Worm (Caenorhabditis elegans) whole organism, L1 larva: ENCODE results near the gene lido-17.
A peak's percentile ranks its signal among the peaks of the same experiment; 100 is the strongest.

Experiments used
- C04F5.9 ChIP-seq: sonication (generic microtip); optimal IDR thresholded peaks from 2 replicates; lab custom pipeline; 2016; ENCODE audit warnings: missing genetic modification characterization, missing compliant biosample characterization
- Y116A8C.19 ChIP-seq: sonication (generic microtip); optimal IDR thresholded peaks from 2 replicates; lab custom pipeline; 2016; ENCODE audit warnings: missing compliant biosample characterization, missing genetic modification characterization, borderline replicate concordance
- aha-1 ChIP-seq: fragments of 150-350 bp; optimal IDR thresholded peaks from 2 replicates; lab custom pipeline; 2014; ENCODE audit warnings: missing biosample characterization, missing genetic modification characterization
- ceh-8 ChIP-seq: fragments of 200-800 bp; sonication (Bioruptor generic); optimal IDR thresholded peaks from 2 replicates; lab custom pipeline; 2018; ENCODE audit warnings: mild to moderate bottlenecking, missing genetic modification characterization, moderate library complexity, missing compliant biosample characterization
- dpl-1 ChIP-seq, 3 experiments: fragments of 150-350 bp in 2 of 3; sonication (generic microtip) in 1 of 3; optimal IDR thresholded peaks; 2 replicates each; lab custom pipeline; 2014 to 2017; ENCODE audit warnings: missing biosample characterization in 3 of 3, missing genetic modification characterization in 3 of 3, missing genetic modification reagents in 3 of 3
- egl-13 ChIP-seq: sonication (generic microtip); optimal IDR thresholded peaks from 2 replicates; lab custom pipeline; 2016; ENCODE audit warnings: missing genotype, missing genetic modification reagents, missing genetic modification characterization, missing compliant biosample characterization
- egl-27 ChIP-seq, 2 experiments: fragments of 150-350 bp in 1 of 2; sonication (generic microtip); optimal IDR thresholded peaks; 3 replicates each; lab custom pipeline; 2017 to 2018; ENCODE audit warnings: missing biosample characterization in 2 of 2, missing genetic modification characterization in 2 of 2, missing genetic modification reagents in 2 of 2
- elt-2 ChIP-seq: sonication (generic microtip); optimal IDR thresholded peaks from 2 replicates; lab custom pipeline; 2016; ENCODE audit warnings: missing genetic modification characterization, mild to moderate bottlenecking, inconsistent platforms, missing compliant biosample characterization, missing genetic modification reagents
- elt-3 ChIP-seq, 6 experiments: fragments of 150-350 bp in 1 of 6; sonication (generic microtip); optimal IDR thresholded peaks; 2 replicates each; lab custom pipeline; 2017 to 2018; ENCODE audit warnings: missing biosample characterization in 6 of 6, missing genetic modification characterization in 6 of 6, inconsistent platforms in 1 of 6
- fkh-10 ChIP-seq: sonication (generic microtip); optimal IDR thresholded peaks from 2 replicates; lab custom pipeline; 2017; ENCODE audit warnings: missing biosample characterization, missing genetic modification reagents, missing genetic modification characterization
- fkh-8 ChIP-seq: sonication (generic microtip); optimal IDR thresholded peaks from 2 replicates; lab custom pipeline; 2016; ENCODE audit warnings: mild to moderate bottlenecking, missing genetic modification characterization, missing compliant biosample characterization
- grh-1 ChIP-seq: fragments of 200-800 bp; sonication (Bioruptor generic); IDR thresholded peaks from 2 replicates; pipeline ENCODE4 v1.3.6; 2022; ENCODE audit warnings: missing genetic modification reagents, missing genetic modification characterization, missing compliant biosample characterization
- hlh-4 ChIP-seq: sonication (generic microtip); optimal IDR thresholded peaks from 2 replicates; lab custom pipeline; 2016; ENCODE audit warnings: mild to moderate bottlenecking, missing genetic modification characterization, missing compliant biosample characterization
- jun-1 ChIP-seq: fragments of 150-350 bp; optimal IDR thresholded peaks from 2 replicates; lab custom pipeline; 2014; ENCODE audit warnings: missing biosample characterization, missing genetic modification reagents, missing genetic modification characterization
- lin-14 ChIP-seq: fragments of 200-800 bp; sonication (Bioruptor generic); optimal IDR thresholded peaks from 2 replicates; lab custom pipeline; 2018; ENCODE audit warnings: mild to moderate bottlenecking, missing genetic modification characterization, moderate library complexity, missing compliant biosample characterization
- lsy-2 ChIP-seq, 2 experiments: fragments of 150-350 bp; optimal IDR thresholded peaks; 2 replicates each; lab custom pipeline; 2014; ENCODE audit warnings: missing biosample characterization in 2 of 2, missing genetic modification characterization in 2 of 2
- nhr-11 ChIP-seq: fragments of 150-350 bp; optimal IDR thresholded peaks from 2 replicates; lab custom pipeline; 2014; ENCODE audit warnings: missing biosample characterization, missing genetic modification characterization
- nhr-28 ChIP-seq: fragments of 150-350 bp; optimal IDR thresholded peaks from 2 replicates; lab custom pipeline; 2014; ENCODE audit warnings: missing biosample characterization, missing genetic modification characterization
- nhr-76 ChIP-seq: sonication (generic microtip); optimal IDR thresholded peaks from 2 replicates; lab custom pipeline; 2017; ENCODE audit warnings: missing biosample characterization, missing genetic modification characterization
- nhr-84 ChIP-seq: sonication (generic microtip); optimal IDR thresholded peaks from 2 replicates; lab custom pipeline; 2017; ENCODE audit warnings: missing biosample characterization, missing genetic modification characterization
- nhr-90 ChIP-seq: sonication (generic microtip); optimal IDR thresholded peaks from 2 replicates; lab custom pipeline; 2016; ENCODE audit warnings: mild to moderate bottlenecking, missing genetic modification characterization, missing compliant biosample characterization; ENCODE audit not compliant: poor library complexity
- pax-3 ChIP-seq: fragments of 200-800 bp; sonication (Bioruptor generic); optimal IDR thresholded peaks from 2 replicates; lab custom pipeline; 2018; ENCODE audit warnings: mild to moderate bottlenecking, missing genetic modification characterization, moderate library complexity, missing compliant biosample characterization
- pqm-1 ChIP-seq: sonication (generic microtip); optimal IDR thresholded peaks from 3 replicates; lab custom pipeline; 2017; ENCODE audit warnings: missing biosample characterization, missing genetic modification characterization
- rnt-1 ChIP-seq: sonication (generic microtip); optimal IDR thresholded peaks from 2 replicates; lab custom pipeline; 2016; ENCODE audit warnings: mild to moderate bottlenecking, missing genetic modification characterization, moderate library complexity, missing compliant biosample characterization
- snpc-4 ChIP-seq: fragments of 150-350 bp; optimal IDR thresholded peaks from 2 replicates; lab custom pipeline; 2014; ENCODE audit warnings: missing biosample characterization, missing genetic modification characterization
- sox-4 ChIP-seq: sonication (generic microtip); optimal IDR thresholded peaks from 2 replicates; lab custom pipeline; 2016; ENCODE audit warnings: missing genetic modification characterization, missing compliant biosample characterization
- tbx-2 ChIP-seq: sonication (generic microtip); optimal IDR thresholded peaks from 2 replicates; lab custom pipeline; 2016; ENCODE audit warnings: missing genetic modification characterization, missing compliant biosample characterization
- unc-30 ChIP-seq: sonication (generic microtip); optimal IDR thresholded peaks from 2 replicates; lab custom pipeline; 2017; ENCODE audit warnings: missing biosample characterization, missing genetic modification characterization
- unc-86 ChIP-seq: sonication (generic microtip); optimal IDR thresholded peaks from 2 replicates; lab custom pipeline; 2016; ENCODE audit warnings: missing genetic modification characterization, missing compliant biosample characterization
- unc-98 ChIP-seq: fragments of 200-800 bp; sonication (Bioruptor generic); IDR thresholded peaks from 2 replicates; pipeline ENCODE4 v1.3.6; 2022; ENCODE audit warnings: missing genetic modification characterization, missing compliant biosample characterization
- vab-15 ChIP-seq: sonication (generic microtip); optimal IDR thresholded peaks from 2 replicates; lab custom pipeline; 2017; ENCODE audit warnings: missing genotype, mild to moderate bottlenecking, missing genetic modification characterization, missing compliant biosample characterization
- xbp-1 ChIP-seq: sonication (generic microtip); optimal IDR thresholded peaks from 2 replicates; lab custom pipeline; 2016; ENCODE audit warnings: missing genetic modification characterization, missing compliant biosample characterization
- zag-1 ChIP-seq: fragments of 150-350 bp; optimal IDR thresholded peaks from 2 replicates; lab custom pipeline; 2014; ENCODE audit warnings: missing biosample characterization, missing genetic modification characterization

lido-17 gene

ce11 chrII:9379796-9380195 is 12.8 kb downstream of the lido-17 start, which contains the start of gene srh-48:
Gene srh-48, plus strand, starts transcription at chrII:9380096.
- TF ChIP-seq pqm-1: no peak
- no peak for TF ChIP-seq ceh-8 (GFP tag; lab: Kevin White, UChicago)
- no peak for TF ChIP-seq tbx-2 (tag; lab: Kevin White, UChicago)

- TF ChIP-seq unc-86 (tag; lab: Kevin White, UChicago) (no peak), elt-2 (peak; percentile 20), lin-14 (GFP tag; lab: Kevin White, UChicago) (no peak)
- TF ChIP-seq, all 84 proteins: peak for 1
These were observed 14.4 kb downstream of the lido-17 start for ce11 chrII:9378174-9378573.

- no peak for TF ChIP-seq grh-1 (GFP tag; lab: Robert Waterston, UW)
- no peak for TF ChIP-seq vab-15 (tag; lab: Kevin White, UChicago)
- no peak for TF ChIP-seq lsy-2 (tag; optimal IDR thresholded peaks at IDR 0.05; lab: Kevin White, UChicago)
- no peak for TF ChIP-seq unc-30 (tag; lab: Kevin White, UChicago)
- no peak for TF ChIP-seq elt-3 (tag; optimal IDR thresholded peaks at IDR 0.05; lab: Kevin White, UChicago)
- no peak for TF ChIP-seq unc-98
- no peak for TF ChIP-seq egl-13 (tag; lab: Kevin White, UChicago)
- TF ChIP-seq pax-3 (tag; lab: Kevin White, UChicago): no peak
- no peak for TF ChIP-seq hlh-4 (tag; lab: Kevin White, UChicago)
- no peak for TF ChIP-seq fkh-10 (GFP tag; lab: Kevin White, UChicago)
- TF ChIP-seq nhr-90 (tag; lab: Kevin White, UChicago): no peak
- TF ChIP-seq, all 84 proteins: peak for 0
These were observed 15.5 kb downstream of the lido-17 start, which contains the start of gene C06C3.10 for ce11 chrII:9377158-9377557. Gene C06C3.10, minus strand, starts transcription at chrII:9377258.

ce11 chrII:9374807-9375206 is 17.8 kb downstream of the lido-17 start, which contains the start of gene C06C3.12:
Gene C06C3.12, plus strand, starts transcription at chrII:9375107.
- no peak for TF ChIP-seq Y116A8C.19 (tag; lab: Kevin White, UChicago)
- TF ChIP-seq C04F5.9 (tag; lab: Kevin White, UChicago): no peak
- TF ChIP-seq aha-1 (tag; lab: Kevin White, UChicago): no peak
- TF ChIP-seq egl-27 (tag; optimal IDR thresholded peaks at IDR 0.05; lab: Kevin White, UChicago): no peak
- TF ChIP-seq dpl-1 (GFP tag; optimal IDR thresholded peaks at IDR 0.05; lab: Kevin White, UChicago): no peak
- TF ChIP-seq nhr-76 (tag; lab: Kevin White, UChicago): no peak
- TF ChIP-seq nhr-11 (tag; lab: Kevin White, UChicago): no peak
- no peak for TF ChIP-seq nhr-84 (tag; lab: Kevin White, UChicago)
- no peak for TF ChIP-seq fkh-8 (tag; lab: Kevin White, UChicago)
- no peak for TF ChIP-seq xbp-1
- no peak for TF ChIP-seq unc-98
- TF ChIP-seq jun-1: no peak
- TF ChIP-seq ceh-8 (GFP tag; lab: Kevin White, UChicago): no peak
- no peak for TF ChIP-seq snpc-4 (tag; lab: Kevin White, UChicago)
- TF ChIP-seq vab-15 (tag; lab: Kevin White, UChicago): no peak
- TF ChIP-seq nhr-28 (tag; lab: Kevin White, UChicago): no peak
- TF ChIP-seq sox-4 (tag; lab: Kevin White, UChicago): no peak

ce11 chrII:9372991-9373390 is 19.6 kb downstream of the lido-17 start, which contains the start of gene C06C3.4:
Gene C06C3.4, plus strand, starts transcription at chrII:9373291.
- TF ChIP-seq fkh-8 (tag; lab: Kevin White, UChicago): no peak
- no peak for TF ChIP-seq zag-1 (tag; lab: Kevin White, UChicago)
- TF ChIP-seq rnt-1: no peak
